Worm (Caenorhabditis elegans): ENCODE results near the gene Y43C5B.3.

The Y43C5B.3 gene

ce11 chrIV:10381035-10381434 lies 30.6 kb downstream of the Y43C5B.3 start:
- TF ChIP-seq klf-2 (GFP tag; conservative IDR thresholded peaks at IDR 0.05): no peak
- TF ChIP-seq ztf-23 (GFP tag; IDR thresholded peaks at IDR 0.05): no peak
- no peak for TF ChIP-seq med-1 (GFP tag; optimal IDR thresholded peaks at IDR 0.05; ENCODE audit: insufficient read depth)
- TF ChIP-seq tab-1 (GFP tag; IDR thresholded peaks at IDR 0.05): no peak
- no peak for TF ChIP-seq ztf-29 (GFP tag; IDR thresholded peaks at IDR 0.05)
- TF ChIP-seq ref-1 (GFP tag; conservative IDR thresholded peaks at IDR 0.05): no peak
- TF ChIP-seq cog-1 (tag; optimal IDR thresholded peaks at IDR 0.05): no peak
- no peak for TF ChIP-seq flt-1 (GFP tag; IDR thresholded peaks at IDR 0.05)
- TF ChIP-seq T22C8.4 (GFP tag; IDR thresholded peaks at IDR 0.05): no peak

- TF ChIP-seq tab-1 (GFP tag; IDR thresholded peaks at IDR 0.05): no peak
- TF ChIP-seq ztf-23 (GFP tag; IDR thresholded peaks at IDR 0.05): no peak
- TF ChIP-seq med-1 (GFP tag; optimal IDR thresholded peaks at IDR 0.05; ENCODE audit: insufficient read depth): no peak
- TF ChIP-seq ztf-29 (GFP tag; IDR thresholded peaks at IDR 0.05): no peak
- no peak for TF ChIP-seq flt-1 (GFP tag; IDR thresholded peaks at IDR 0.05)
- TF ChIP-seq cog-1 (tag; optimal IDR thresholded peaks at IDR 0.05): no peak
- TF ChIP-seq klf-2 (GFP tag; conservative IDR thresholded peaks at IDR 0.05): no peak
- no peak for TF ChIP-seq ref-1 (GFP tag; conservative IDR thresholded peaks at IDR 0.05)
- TF ChIP-seq T22C8.4 (GFP tag; IDR thresholded peaks at IDR 0.05): no peak
These were observed 32.5 kb downstream of the Y43C5B.3 start for ce11 chrIV:10382894-10383293.

DNA sequence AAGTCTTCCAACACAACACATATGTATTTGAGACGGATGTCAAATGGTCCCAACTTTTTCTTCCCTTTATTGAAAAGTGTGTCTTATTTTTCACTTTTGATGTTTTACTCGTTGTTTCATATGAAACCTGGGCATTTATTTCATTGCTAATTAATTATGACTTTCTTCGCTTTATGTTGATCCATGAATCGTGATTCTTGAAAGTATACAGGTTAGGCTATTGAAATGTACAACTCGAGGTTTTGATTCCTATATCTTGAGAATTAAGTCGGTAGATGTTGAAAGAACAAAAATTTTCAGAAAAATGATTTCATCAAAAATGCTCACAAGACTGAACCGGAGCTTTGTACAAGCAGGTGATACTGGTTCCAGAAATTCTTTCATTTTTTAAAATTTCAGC lies 36.7 kb downstream of the Y43C5B.3 start, which contains the start of gene nfu-1:
Gene nfu-1, plus strand, starts transcription at position 301 of the 400 bp plus-strand sequence.
- TF ChIP-seq cog-1 (tag; optimal IDR thresholded peaks at IDR 0.05) (no peak), tab-1 (GFP tag; IDR thresholded peaks at IDR 0.05) (no peak), med-1 (GFP tag; optimal IDR thresholded peaks at IDR 0.05; ENCODE audit: insufficient read depth) (no peak), klf-2 (GFP tag; conservative IDR thresholded peaks at IDR 0.05) (no peak), T22C8.4 (GFP tag; IDR thresholded peaks at IDR 0.05) (no peak), flt-1 (GFP tag; IDR thresholded peaks at IDR 0.05) (no peak), ref-1 (GFP tag; conservative IDR thresholded peaks at IDR 0.05) (no peak), ztf-29 (GFP tag; IDR thresholded peaks at IDR 0.05) (no peak), ztf-23 (GFP tag; IDR thresholded peaks at IDR 0.05) (no peak)

DNA sequence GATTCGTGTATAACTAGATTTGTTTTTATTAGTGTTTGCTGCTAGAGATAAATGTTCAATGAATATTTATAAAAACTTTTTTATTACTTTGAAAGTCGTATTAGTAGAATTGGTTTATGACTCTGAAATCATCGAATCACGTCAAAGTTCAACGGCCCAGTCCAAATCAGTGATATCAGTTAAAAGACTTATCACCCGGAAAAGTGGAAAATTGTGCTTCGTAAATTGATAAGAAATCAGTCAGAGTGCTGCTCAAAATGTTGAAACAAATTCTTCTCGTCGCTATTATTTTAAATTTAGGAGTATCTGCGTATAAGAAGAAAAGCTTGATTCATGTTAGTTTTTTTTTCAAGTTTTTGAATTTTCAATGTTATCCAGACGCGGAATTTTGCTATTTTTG lies 37.9 kb downstream of the Y43C5B.3 start, which contains the start of gene R10H10.3:
Gene R10H10.3, plus strand, starts transcription at position 243 of the 400 bp plus-strand sequence.
- TF ChIP-seq flt-1 (GFP tag; IDR thresholded peaks at IDR 0.05) (no peak), T22C8.4 (GFP tag; IDR thresholded peaks at IDR 0.05) (no peak), ztf-29 (GFP tag; IDR thresholded peaks at IDR 0.05) (no peak), klf-2 (GFP tag; conservative IDR thresholded peaks at IDR 0.05) (no peak), ztf-23 (GFP tag; IDR thresholded peaks at IDR 0.05) (no peak)

DNA sequence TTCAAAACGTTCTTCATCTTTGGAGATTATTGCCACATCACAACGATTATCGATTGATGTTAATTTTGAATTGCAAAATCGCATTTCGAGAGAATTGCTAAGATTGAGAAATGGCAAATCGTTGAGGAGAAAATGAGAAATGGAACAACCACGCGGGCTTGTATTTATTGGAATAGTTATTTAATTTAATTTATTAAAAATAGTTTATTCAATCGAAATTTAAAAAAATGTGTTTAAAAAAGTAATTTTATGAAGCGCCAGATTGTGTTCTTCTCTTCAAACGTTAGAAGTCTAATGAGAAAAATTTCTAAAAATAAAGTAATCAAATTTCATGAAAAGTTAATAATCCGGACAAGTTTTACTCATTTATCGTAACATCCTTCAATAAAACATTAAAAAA lies 41.4 kb downstream of the Y43C5B.3 start, which contains the start of gene spe-26:
Gene spe-26, minus strand, starts transcription at position 101 of the 400 bp plus-strand sequence.
- TF ChIP-seq flt-1 (GFP tag; IDR thresholded peaks at IDR 0.05) (no peak), T22C8.4 (GFP tag; IDR thresholded peaks at IDR 0.05) (no peak), cog-1 (tag; optimal IDR thresholded peaks at IDR 0.05) (no peak), klf-2 (GFP tag; conservative IDR thresholded peaks at IDR 0.05) (no peak)

- TF ChIP-seq ref-1 (GFP tag; conservative IDR thresholded peaks at IDR 0.05) (no peak), cog-1 (tag; optimal IDR thresholded peaks at IDR 0.05) (no peak), tab-1 (GFP tag; IDR thresholded peaks at IDR 0.05) (no peak), T22C8.4 (GFP tag; IDR thresholded peaks at IDR 0.05) (no peak), flt-1 (GFP tag; IDR thresholded peaks at IDR 0.05) (no peak), ztf-23 (GFP tag; IDR thresholded peaks at IDR 0.05) (no peak), ztf-29 (GFP tag; IDR thresholded peaks at IDR 0.05) (no peak), klf-2 (GFP tag; conservative IDR thresholded peaks at IDR 0.05) (no peak), med-1 (GFP tag; optimal IDR thresholded peaks at IDR 0.05; ENCODE audit: insufficient read depth) (no peak)
These were observed 44.5 kb downstream of the Y43C5B.3 start, which contains the start of gene R10H10.4 for ce11 chrIV:10394858-10395257. TSS of gene R10H10.4 (minus strand) at chrIV:10394958.

DNA sequence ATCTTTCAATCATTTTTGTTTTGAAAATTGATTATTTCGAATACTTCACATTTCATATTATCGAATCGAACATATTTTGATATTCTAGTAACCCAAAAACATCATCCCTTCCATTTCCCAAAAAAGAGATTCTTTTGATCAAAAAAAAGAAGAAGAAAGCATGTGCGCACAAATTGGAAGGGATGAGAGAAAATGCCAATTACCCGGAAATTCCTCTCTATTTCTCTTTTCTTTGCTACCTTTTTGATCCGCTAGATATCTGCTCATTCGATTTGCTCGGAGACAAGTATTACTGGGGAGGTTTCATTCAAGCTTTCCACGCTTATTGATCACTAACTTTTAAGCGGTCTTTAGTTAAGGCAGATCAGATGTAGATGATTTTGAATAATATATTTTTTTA lies 46.4 kb downstream of the Y43C5B.3 start:
- TF ChIP-seq klf-2 (GFP tag; conservative IDR thresholded peaks at IDR 0.05): no peak
- no peak for TF ChIP-seq T22C8.4 (GFP tag; IDR thresholded peaks at IDR 0.05)

DNA sequence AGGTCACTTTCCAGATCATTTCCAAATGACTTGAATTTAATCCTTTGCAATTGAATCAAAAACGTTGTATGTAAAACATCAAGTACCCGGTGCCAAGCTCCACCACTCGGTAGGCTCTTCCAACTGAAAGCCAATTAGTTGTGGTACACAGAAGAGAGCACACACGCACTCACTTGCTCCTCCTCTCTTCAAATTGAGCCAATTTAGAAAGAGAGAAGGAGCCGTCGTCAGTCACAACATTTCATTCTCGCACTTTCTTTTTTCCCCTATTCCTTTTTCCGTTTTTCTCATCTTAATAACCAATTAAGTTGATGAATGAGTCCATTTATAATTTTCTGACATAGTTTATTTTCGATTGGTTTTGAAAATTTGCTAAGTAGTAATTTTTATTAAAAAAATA lies 47.9 kb downstream of the Y43C5B.3 start:
- no peak for TF ChIP-seq klf-2 (GFP tag; conservative IDR thresholded peaks at IDR 0.05)
- TF ChIP-seq flt-1 (GFP tag; IDR thresholded peaks at IDR 0.05): no peak
- no peak for TF ChIP-seq ztf-29 (GFP tag; IDR thresholded peaks at IDR 0.05)
- no peak for TF ChIP-seq ztf-23 (GFP tag; IDR thresholded peaks at IDR 0.05)
- no peak for TF ChIP-seq med-1 (GFP tag; optimal IDR thresholded peaks at IDR 0.05; ENCODE audit: insufficient read depth)
- TF ChIP-seq ref-1 (GFP tag; conservative IDR thresholded peaks at IDR 0.05): no peak
- TF ChIP-seq T22C8.4 (GFP tag; IDR thresholded peaks at IDR 0.05): no peak
- no peak for TF ChIP-seq tab-1 (GFP tag; IDR thresholded peaks at IDR 0.05)
- no peak for TF ChIP-seq cog-1 (tag; optimal IDR thresholded peaks at IDR 0.05)

DNA sequence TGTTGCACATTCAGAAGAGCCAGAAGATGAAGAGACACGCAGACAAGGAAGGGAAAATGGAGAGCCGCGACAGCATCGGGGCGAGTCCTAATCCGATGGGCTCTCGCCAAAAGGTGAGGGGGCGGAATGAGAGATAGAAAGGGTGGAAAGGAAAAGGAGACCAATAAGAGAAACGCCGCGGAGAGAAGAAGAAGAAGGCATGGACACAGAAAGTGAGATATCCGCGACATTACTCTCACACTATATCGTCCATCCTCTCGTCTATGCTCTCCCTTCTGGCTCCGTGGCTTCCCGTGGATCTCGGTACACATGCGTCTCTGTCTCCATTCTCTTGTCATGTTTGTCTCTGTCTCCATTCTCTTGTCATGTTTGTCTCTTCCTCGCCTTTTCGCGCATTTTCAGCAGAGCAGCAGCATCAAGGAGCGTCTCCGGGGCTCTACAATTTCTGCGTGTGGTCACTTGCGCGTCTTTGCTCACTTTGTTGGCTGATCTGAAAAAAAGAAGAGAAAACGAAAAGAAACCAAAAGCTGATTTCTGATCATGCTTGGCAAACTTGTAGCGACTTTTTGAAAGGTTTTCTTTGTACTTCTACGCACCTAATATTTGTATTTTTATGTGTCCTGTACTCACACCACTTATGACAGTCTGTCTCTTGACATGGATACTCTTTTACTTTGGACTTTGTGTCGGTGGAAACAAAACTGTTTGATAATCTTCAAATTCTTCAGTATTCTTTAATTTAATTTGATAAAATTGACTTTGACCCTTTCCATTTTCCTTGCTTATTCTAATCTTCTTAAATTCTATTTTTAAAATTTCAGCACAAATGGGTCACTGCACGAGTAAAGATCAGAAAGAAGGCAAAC lies 53.0 kb downstream of the Y43C5B.3 start, which contains the start of gene gpa-7:
Gene gpa-7, plus strand, starts transcription at position 816 of the 866 bp plus-strand sequence.
- TF ChIP-seq cog-1 (tag; optimal IDR thresholded peaks at IDR 0.05) (peak; percentile 80), med-1 (GFP tag; optimal IDR thresholded peaks at IDR 0.05; ENCODE audit: insufficient read depth) (no peak), T22C8.4 (GFP tag; IDR thresholded peaks at IDR 0.05) (no peak)

All from whole organism, midembryonic.